Fruit fly (Drosophila melanogaster) whole organism, embryonic: ENCODE measurements around the gene waw.

ENCODE experiments used
- Bgb ChIP-seq: fragments of 200-800 bp; sonication (Bioruptor generic); IDR thresholded peaks from 2 replicates; pipeline ENCODE4 v1.3.6; 2022; ENCODE audit warnings: missing biosample characterization, missing genetic modification characterization; ENCODE audit not compliant: partially characterized antibody
- CG10267 ChIP-seq: fragments of 200-800 bp; sonication (Bioruptor generic); optimal IDR thresholded peaks from 2 replicates; lab custom pipeline; 2018; ENCODE audit warnings: missing biosample characterization, mild to moderate bottlenecking, missing genetic modification characterization, moderate library complexity
- CG11398 ChIP-seq: fragments of 200-800 bp; sonication (Bioruptor generic); optimal IDR thresholded peaks from 2 replicates; lab custom pipeline; 2016; ENCODE audit warnings: missing biosample characterization, missing genetic modification characterization
- CG11504 ChIP-seq: fragments of 200-800 bp; sonication (Bioruptor generic); optimal IDR thresholded peaks from 3 replicates; lab custom pipeline; 2019; ENCODE audit warnings: missing biosample characterization, mild to moderate bottlenecking, missing genetic modification characterization, moderate library complexity
- CG12391 ChIP-seq: fragments of 200-800 bp; sonication (Bioruptor generic); optimal IDR thresholded peaks from 3 replicates; lab custom pipeline; 2018; ENCODE audit warnings: missing biosample characterization, mild to moderate bottlenecking, missing genetic modification characterization, moderate library complexity
- CG13287 ChIP-seq: fragments of 200-800 bp; sonication (Bioruptor generic); IDR thresholded peaks from 2 replicates; pipeline ENCODE4 v1.3.6; 2022; ENCODE audit warnings: missing biosample characterization, missing genetic modification characterization; ENCODE audit not compliant: partially characterized antibody
- CG13624 ChIP-seq: fragments of 200-800 bp; sonication (Bioruptor generic); optimal IDR thresholded peaks from 2 replicates; lab custom pipeline; 2016; ENCODE audit warnings: missing biosample characterization, missing genetic modification characterization
- CG14860 ChIP-seq: fragments of 200-800 bp; sonication (Bioruptor generic); IDR thresholded peaks from 3 replicates; pipeline ENCODE4 v1.3.6; 2022; ENCODE audit warnings: missing biosample characterization, missing genetic modification characterization; ENCODE audit not compliant: partially characterized antibody
- CG16813 ChIP-seq: fragments of 200-800 bp; sonication (Bioruptor generic); IDR thresholded peaks from 3 replicates; pipeline ENCODE4 v1.3.6; 2022; ENCODE audit warnings: missing biosample characterization, missing genetic modification characterization; ENCODE audit not compliant: partially characterized antibody
- CG16815 ChIP-seq: fragments of 200-800 bp; sonication (Bioruptor generic); optimal IDR thresholded peaks from 3 replicates; lab custom pipeline; 2017; ENCODE audit warnings: missing biosample characterization, mild to moderate bottlenecking, missing genetic modification characterization
- CG17829 ChIP-seq: fragments of 200-800 bp; optimal IDR thresholded peaks from 2 replicates; lab custom pipeline; 2019; ENCODE audit warnings: missing biosample characterization, mild to moderate bottlenecking, missing genetic modification characterization, moderate library complexity
- CG17912 ChIP-seq: fragments of 200-800 bp; sonication (Bioruptor generic); optimal IDR thresholded peaks from 2 replicates; lab custom pipeline; 2018; ENCODE audit warnings: missing biosample characterization, mild to moderate bottlenecking, missing genetic modification characterization
- CG18619 ChIP-seq: fragments of 200-800 bp; sonication (Bioruptor generic); optimal IDR thresholded peaks from 3 replicates; lab custom pipeline; 2017; ENCODE audit warnings: missing biosample characterization, mild to moderate bottlenecking, missing genetic modification characterization
- CG31388 ChIP-seq: fragments of 200-800 bp; sonication (Bioruptor generic); optimal IDR thresholded peaks from 2 replicates; lab custom pipeline; 2016; ENCODE audit warnings: missing biosample characterization, missing genetic modification characterization
- CG33213 ChIP-seq: fragments of 200-800 bp; sonication (Bioruptor generic); optimal IDR thresholded peaks from 3 replicates; lab custom pipeline; 2016; ENCODE audit warnings: missing biosample characterization, missing genetic modification characterization
- CG34224 ChIP-seq: fragments of 200-800 bp; sonication (Bioruptor generic); IDR thresholded peaks from 3 replicates; pipeline ENCODE4 v1.3.6; 2022; ENCODE audit warnings: missing biosample characterization, missing genetic modification characterization; ENCODE audit not compliant: partially characterized antibody
- CG3847 ChIP-seq: fragments of 200-800 bp; sonication (Bioruptor generic); IDR thresholded peaks from 2 replicates; pipeline ENCODE4 v1.3.6; 2022; ENCODE audit warnings: missing biosample characterization, missing genetic modification characterization
- D19A ChIP-seq: fragments of 200-800 bp; optimal IDR thresholded peaks from 3 replicates; lab custom pipeline; 2019; ENCODE audit warnings: missing biosample characterization, mild to moderate bottlenecking, missing genetic modification characterization, moderate library complexity
- Dll ChIP-seq: fragments of 200-800 bp; sonication (Bioruptor generic); IDR thresholded peaks from 4 replicates; pipeline ENCODE4 v1.3.6; 2022; ENCODE audit warnings: missing biosample characterization, missing genetic modification characterization; ENCODE audit not compliant: partially characterized antibody
- Dref ChIP-seq: fragments of 200-800 bp; sonication (Bioruptor generic); IDR thresholded peaks from 2 replicates; pipeline ENCODE4 v1.3.6; 2022; ENCODE audit warnings: missing biosample characterization, missing genetic modification characterization
- Elba2 ChIP-seq: fragments of 200-800 bp; sonication (Bioruptor generic); optimal IDR thresholded peaks from 3 replicates; lab custom pipeline; 2016; ENCODE audit warnings: missing biosample characterization, missing genetic modification characterization
- HLH4C ChIP-seq: fragments of 200-800 bp; sonication (Bioruptor generic); IDR thresholded peaks from 3 replicates; pipeline ENCODE4 v1.3.6; 2022; ENCODE audit warnings: missing biosample characterization, missing genetic modification characterization; ENCODE audit not compliant: partially characterized antibody
- MBD-R2 ChIP-seq: fragments of 200-800 bp; sonication (Bioruptor generic); IDR thresholded peaks from 2 replicates; pipeline ENCODE4 v1.3.6; 2022; ENCODE audit warnings: missing biosample characterization, missing genetic modification characterization
- PHDP ChIP-seq: fragments of 200-800 bp; sonication (Bioruptor generic); optimal IDR thresholded peaks from 3 replicates; lab custom pipeline; 2018; ENCODE audit warnings: missing biosample characterization, mild to moderate bottlenecking, missing genetic modification characterization, moderate library complexity
- Pdp1 ChIP-seq, 2 experiments: fragments of 200-800 bp; sonication (Bioruptor generic); optimal IDR thresholded peaks; 3 replicates each; lab custom pipeline; 2016; ENCODE audit warnings: missing biosample characterization in 2 of 2, missing genetic modification characterization in 2 of 2, mild to moderate bottlenecking in 1 of 2, moderate library complexity in 1 of 2
- Ravus ChIP-seq: fragments of 200-800 bp; sonication (Bioruptor generic); IDR thresholded peaks from 2 replicates; pipeline ENCODE4 v1.3.6; 2022; ENCODE audit warnings: missing biosample characterization, missing genetic modification characterization
- Scr ChIP-seq: fragments of 200-800 bp; sonication (Bioruptor generic); IDR thresholded peaks from 2 replicates; pipeline ENCODE4 v1.3.6; 2022; ENCODE audit warnings: missing biosample characterization, missing genetic modification characterization; ENCODE audit not compliant: partially characterized antibody
- Sry-δ ChIP-seq: fragments of 200-800 bp; sonication (Bioruptor generic); optimal IDR thresholded peaks from 2 replicates; lab custom pipeline; 2016; ENCODE audit warnings: missing biosample characterization, missing genetic modification characterization
- Ssrp ChIP-seq: fragments of 200-800 bp; sonication (Bioruptor generic); optimal IDR thresholded peaks from 2 replicates; lab custom pipeline; 2018; ENCODE audit warnings: missing biosample characterization, mild to moderate bottlenecking, missing genetic modification characterization, moderate library complexity
- TFAM ChIP-seq: fragments of 200-800 bp; sonication (Bioruptor generic); optimal IDR thresholded peaks from 2 replicates; lab custom pipeline; 2017; ENCODE audit warnings: missing biosample characterization, missing genetic modification characterization, inconsistent platforms
- Tbp ChIP-seq: fragments of >200 bp; optimal IDR thresholded peaks from 2 replicates; lab custom pipeline; 2018; ENCODE audit warnings: missing biosample characterization, missing genetic modification characterization
- ac ChIP-seq: fragments of 200-800 bp; sonication (Bioruptor generic); optimal IDR thresholded peaks from 3 replicates; lab custom pipeline; 2017; ENCODE audit warnings: missing biosample characterization, mild to moderate bottlenecking, missing genetic modification characterization
- amos ChIP-seq: fragments of 200-800 bp; sonication (Bioruptor generic); IDR thresholded peaks from 2 replicates; pipeline ENCODE4 v1.3.6; 2022; ENCODE audit warnings: missing biosample characterization, missing genetic modification characterization; ENCODE audit not compliant: partially characterized antibody
- ase ChIP-seq: fragments of 200-800 bp; sonication (Bioruptor generic); IDR thresholded peaks from 3 replicates; pipeline ENCODE4 v1.3.6; 2022; ENCODE audit warnings: missing biosample characterization, missing genetic modification characterization
- bigmax ChIP-seq: fragments of 200-800 bp; sonication (Bioruptor generic); optimal IDR thresholded peaks from 2 replicates; lab custom pipeline; 2018; ENCODE audit warnings: missing biosample characterization, mild to moderate bottlenecking, missing genetic modification characterization
- bsh ChIP-seq, 2 experiments: fragments of 200-800 bp; sonication (Bioruptor generic); optimal IDR thresholded peaks; 2 replicates each; lab custom pipeline; 2017 to 2018; ENCODE audit warnings: mild to moderate bottlenecking in 2 of 2, missing biosample characterization in 2 of 2, missing genetic modification characterization in 2 of 2, moderate library complexity in 1 of 2
- chinmo ChIP-seq: fragments of 200-800 bp; sonication (Bioruptor generic); IDR thresholded peaks from 4 replicates; pipeline ENCODE4 v1.3.6; 2022; ENCODE audit warnings: missing biosample characterization, missing genetic modification characterization; ENCODE audit not compliant: partially characterized antibody
- dan ChIP-seq: fragments of 200-800 bp; sonication (Bioruptor generic); IDR thresholded peaks from 2 replicates; pipeline ENCODE4 v1.3.6; 2022; ENCODE audit warnings: missing biosample characterization, missing genetic modification characterization
- hb ChIP-seq: fragments of 200-800 bp; sonication (Bioruptor generic); IDR thresholded peaks from 3 replicates; pipeline ENCODE4 v1.3.6; 2022; ENCODE audit warnings: missing biosample characterization, missing genetic modification characterization; ENCODE audit not compliant: partially characterized antibody
- hbn ChIP-seq: fragments of 200-800 bp; sonication (Bioruptor generic); IDR thresholded peaks from 2 replicates; pipeline ENCODE4 v1.3.6; 2022; ENCODE audit warnings: missing biosample characterization, missing genetic modification characterization; ENCODE audit not compliant: partially characterized antibody
- inv ChIP-seq: fragments of 200-800 bp; sonication (Bioruptor generic); IDR thresholded peaks from 2 replicates; pipeline ENCODE4 v1.3.6; 2022; ENCODE audit warnings: missing biosample characterization, missing genetic modification characterization; ENCODE audit not compliant: partially characterized antibody
- knrl ChIP-seq: fragments of 200-800 bp; sonication (Bioruptor generic); IDR thresholded peaks from 3 replicates; pipeline ENCODE4 v1.3.6; 2022; ENCODE audit warnings: missing biosample characterization, missing genetic modification characterization; ENCODE audit not compliant: partially characterized antibody
- lbe ChIP-seq: fragments of 200-800 bp; sonication (Bioruptor generic); optimal IDR thresholded peaks from 2 replicates; lab custom pipeline; 2016; ENCODE audit warnings: missing biosample characterization, mild to moderate bottlenecking, missing genetic modification characterization
- odd ChIP-seq: fragments of 200-800 bp; sonication (Bioruptor generic); optimal IDR thresholded peaks from 2 replicates; lab custom pipeline; 2017; ENCODE audit warnings: missing biosample characterization, mild to moderate bottlenecking, missing genetic modification characterization
- pnt ChIP-seq: fragments of 200-800 bp; sonication (Bioruptor generic); optimal IDR thresholded peaks from 3 replicates; lab custom pipeline; 2016; ENCODE audit warnings: missing biosample characterization, missing genetic modification characterization
- row ChIP-seq: fragments of 200-800 bp; sonication (Bioruptor generic); IDR thresholded peaks from 3 replicates; pipeline ENCODE4 v1.3.6; 2022; ENCODE audit warnings: missing biosample characterization, missing genetic modification characterization
- seq ChIP-seq: fragments of 200-800 bp; sonication (Bioruptor generic); IDR thresholded peaks from 2 replicates; pipeline ENCODE4 v1.3.6; 2022; ENCODE audit warnings: missing biosample characterization, missing genetic modification characterization
- vnd ChIP-seq: fragments of 200-800 bp; sonication (Bioruptor generic); IDR thresholded peaks from 3 replicates; pipeline ENCODE4 v1.3.6; 2022; ENCODE audit warnings: missing biosample characterization, missing genetic modification characterization; ENCODE audit not compliant: partially characterized antibody

Gene waw

DNA sequence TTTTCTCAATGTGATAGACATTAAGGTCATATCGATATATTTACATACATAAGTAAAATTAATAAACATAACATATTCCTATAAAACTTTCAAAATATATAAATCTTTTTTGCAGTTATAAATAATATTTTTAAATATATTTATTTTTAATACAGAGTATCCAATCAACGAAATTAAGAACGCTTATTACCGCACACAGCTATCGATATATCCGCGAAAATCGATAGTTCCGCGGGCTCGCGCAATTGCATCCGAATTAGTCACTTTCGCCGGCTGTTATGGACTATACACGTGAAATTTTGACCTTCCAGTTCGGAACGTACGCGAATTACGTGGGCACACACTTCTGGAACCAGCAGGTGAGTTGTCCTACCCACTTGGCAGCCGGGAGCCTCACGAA is 25.9 kb downstream of the waw start, which contains the start of gene mst (continued):
- TF ChIP-seq Pdp1 (GFP tag; optimal IDR thresholded peaks at IDR 0.05; lab: Kevin White, UChicago): peak in 1 of 2 experiments; percentile 17
- no peak for TF ChIP-seq Tbp (GFP tag; lab: Kevin White, UChicago)
- no peak for TF ChIP-seq CG11398 (GFP tag; lab: Kevin White, UChicago)
- TF ChIP-seq amos (GFP tag; lab: Robert Waterston, UW): peak; percentile 62
- no peak for TF ChIP-seq Ssrp (tag; lab: Kevin White, UChicago)
- no peak for TF ChIP-seq bigmax (GFP tag; lab: Kevin White, UChicago)
- no peak for TF ChIP-seq CG3847 (GFP tag; lab: Robert Waterston, UW)
- no peak for TF ChIP-seq CG18619 (GFP tag; lab: Kevin White, UChicago)
- TF ChIP-seq PHDP (tag; lab: Kevin White, UChicago): no peak
- peak; percentile 65; the same call in 1 of the 2 replicates for TF ChIP-seq hbn (GFP tag; lab: Robert Waterston, UW)
- no peak for TF ChIP-seq lbe (GFP tag; lab: Kevin White, UChicago)
- TF ChIP-seq CG17912 (GFP tag; lab: Kevin White, UChicago): no peak
- no peak for TF ChIP-seq dan
- peak; percentile 46; the same call in 1 of the 3 replicates for TF ChIP-seq CG14860 (GFP tag; lab: Robert Waterston, UW)
- TF ChIP-seq ase (GFP tag; lab: Robert Waterston, UW): no peak
- TF ChIP-seq inv (GFP tag; lab: Robert Waterston, UW): peak; percentile 38
- TF ChIP-seq CG16815 (GFP tag; lab: Kevin White, UChicago): no peak
- TF ChIP-seq CG31388: no peak
- TF ChIP-seq pnt (GFP tag; lab: Kevin White, UChicago): no peak
- no peak for TF ChIP-seq bsh (GFP tag; optimal IDR thresholded peaks at IDR 0.05; lab: Kevin White, UChicago)
- peak; percentile 61; the same call in 2 of the 3 replicates for TF ChIP-seq vnd (GFP tag; lab: Robert Waterston, UW)
- peak; percentile 78 for TF ChIP-seq CG13287
- TF ChIP-seq CG13624: peak; percentile 76
- TF ChIP-seq TFAM (GFP tag; lab: Kevin White, UChicago): no peak
- TF ChIP-seq Ravus (GFP tag; lab: Robert Waterston, UW): no peak
- TF ChIP-seq Scr: peak; percentile 75
- TF ChIP-seq CG16813 (GFP tag; lab: Robert Waterston, UW): peak; percentile 62
- TF ChIP-seq odd (GFP tag; lab: Kevin White, UChicago): no peak
- TF ChIP-seq CG10267 (tag; lab: Kevin White, UChicago): no peak
- 0 out of 3 replicates have a peak, but pooled peaks have one; percentile 28 for TF ChIP-seq hb (GFP tag; lab: Robert Waterston, UW)
- TF ChIP-seq Elba2 (GFP tag; lab: Kevin White, UChicago): peak; percentile 10
- no peak for TF ChIP-seq CG12391 (tag; lab: Kevin White, UChicago)
- peak; percentile 47 for TF ChIP-seq MBD-R2 (GFP tag; lab: Robert Waterston, UW)
- TF ChIP-seq chinmo (GFP tag; lab: Robert Waterston, UW): 0 out of 4 replicates have a peak, but pooled peaks have one; percentile 40
- TF ChIP-seq Dref: peak; percentile 64
- peak; percentile 46; the same call in 1 of the 2 replicates for TF ChIP-seq Bgb (GFP tag; lab: Robert Waterston, UW)
- peak; percentile 47 for TF ChIP-seq row (GFP tag; lab: Robert Waterston, UW)
- TF ChIP-seq CG11504: no peak
- TF ChIP-seq HLH4C (GFP tag; lab: Robert Waterston, UW): peak; percentile 67
- peak; percentile 60; the same call in 2 of the 3 replicates for TF ChIP-seq knrl (GFP tag; lab: Robert Waterston, UW)
- peak; percentile 70 for TF ChIP-seq CG34224 (GFP tag; lab: Robert Waterston, UW)
- TF ChIP-seq seq (GFP tag; lab: Robert Waterston, UW): no peak
- no peak for TF ChIP-seq CG17829
- peak; percentile 53 for TF ChIP-seq D19A (tag; lab: Kevin White, UChicago)
- TF ChIP-seq ac: no peak
- no peak for TF ChIP-seq Sry-δ
- TF ChIP-seq CG33213: no peak
- TF ChIP-seq Dll (GFP tag; lab: Robert Waterston, UW): peak; percentile 83
